Fruit fly (Drosophila melanogaster) whole organism, pupa: ENCODE results near the gene CG32713.

Experiments
- CG10348 ChIP-seq: fragments of 200-800 bp; sonication (Bioruptor generic); IDR thresholded peaks from 2 replicates; pipeline ENCODE4 v1.3.6; 2022; ENCODE audit warnings: missing biosample characterization, missing genetic modification characterization
- CG12605 ChIP-seq: fragments of 200-800 bp; sonication (Bioruptor generic); IDR thresholded peaks from 2 replicates; pipeline ENCODE4 v1.3.6; 2022; ENCODE audit warnings: missing biosample characterization, missing genetic modification characterization
- CG13204 ChIP-seq: fragments of 200-800 bp; sonication (Bioruptor generic); optimal IDR thresholded peaks from 2 replicates; lab custom pipeline; 2018; ENCODE audit warnings: missing biosample characterization, mild to moderate bottlenecking, missing genetic modification characterization, moderate library complexity
- CG14655 ChIP-seq: fragments of 200-800 bp; sonication (Bioruptor generic); optimal IDR thresholded peaks from 3 replicates; lab custom pipeline; 2017; ENCODE audit warnings: mild to moderate bottlenecking, missing biosample characterization, missing genetic modification reagents, missing genetic modification characterization
- CG15710 ChIP-seq: fragments of 200-800 bp; sonication (Bioruptor generic); optimal IDR thresholded peaks from 2 replicates; lab custom pipeline; 2018; ENCODE audit warnings: missing biosample characterization, mild to moderate bottlenecking, missing genetic modification characterization, moderate library complexity
- CG17806 ChIP-seq: fragments of 200-800 bp; sonication (Bioruptor generic); optimal IDR thresholded peaks from 2 replicates; lab custom pipeline; 2018; ENCODE audit warnings: missing biosample characterization, mild to moderate bottlenecking, missing genetic modification characterization, moderate library complexity
- CG32121 ChIP-seq: fragments of 200-800 bp; sonication (Bioruptor generic); IDR thresholded peaks from 2 replicates; pipeline ENCODE4 v1.3.6; 2022; ENCODE audit warnings: missing biosample characterization, missing genetic modification characterization
- CG34367 ChIP-seq: fragments of 200-800 bp; sonication (Bioruptor generic); optimal IDR thresholded peaks from 2 replicates; lab custom pipeline; 2018; ENCODE audit warnings: missing biosample characterization, mild to moderate bottlenecking, missing genetic modification characterization
- CG4496 ChIP-seq: fragments of 200-800 bp; sonication (Bioruptor generic); IDR thresholded peaks from 3 replicates; pipeline ENCODE4 v1.3.6; 2022; ENCODE audit warnings: missing biosample characterization, missing genetic modification characterization
- CG8159 ChIP-seq: fragments of 200-800 bp; sonication (Bioruptor generic); optimal IDR thresholded peaks from 3 replicates; lab custom pipeline; 2018; ENCODE audit warnings: missing biosample characterization, mild to moderate bottlenecking, missing genetic modification characterization, moderate library complexity
- CG8301 ChIP-seq: fragments of 200-800 bp; sonication (Bioruptor generic); optimal IDR thresholded peaks from 2 replicates; lab custom pipeline; 2018; ENCODE audit warnings: missing biosample characterization, mild to moderate bottlenecking, missing genetic modification characterization
- CG9948 ChIP-seq: fragments of 200-800 bp; sonication (Bioruptor generic); optimal IDR thresholded peaks from 2 replicates; lab custom pipeline; 2018; ENCODE audit warnings: missing biosample characterization, mild to moderate bottlenecking, missing genetic modification characterization, moderate library complexity
- D1 ChIP-seq: fragments of 200-800 bp; sonication (Bioruptor generic); optimal IDR thresholded peaks from 2 replicates; lab custom pipeline; 2018; ENCODE audit warnings: missing biosample characterization, mild to moderate bottlenecking, missing genetic modification characterization, moderate library complexity
- EcR ChIP-seq: fragments of 200-800 bp; sonication (Bioruptor generic); optimal IDR thresholded peaks from 3 replicates; lab custom pipeline; 2019; ENCODE audit warnings: missing biosample characterization, missing genetic modification characterization, mild to moderate bottlenecking, moderate library complexity, missing genetic modification reagents
- Ets98B ChIP-seq: fragments of 200-800 bp; sonication (Bioruptor generic); IDR thresholded peaks from 2 replicates; pipeline ENCODE4 v1.3.6; 2022; ENCODE audit warnings: missing biosample characterization, missing genetic modification characterization
- Pif1A ChIP-seq: fragments of 200-800 bp; sonication (Bioruptor generic); optimal IDR thresholded peaks from 3 replicates; lab custom pipeline; 2016; ENCODE audit warnings: missing biosample characterization, missing genetic modification characterization
- Pif1B ChIP-seq: fragments of 200-800 bp; sonication (Bioruptor generic); optimal IDR thresholded peaks from 3 replicates; lab custom pipeline; 2016; ENCODE audit warnings: missing biosample characterization, missing genetic modification characterization
- Snoo ChIP-seq: fragments of 200-800 bp; sonication (Bioruptor generic); optimal IDR thresholded peaks from 3 replicates; lab custom pipeline; 2017; ENCODE audit warnings: missing biosample characterization, mild to moderate bottlenecking, missing genetic modification characterization, inconsistent platforms
- fd96Ca ChIP-seq: fragments of 200-800 bp; sonication (Bioruptor generic); IDR thresholded peaks from 3 replicates; pipeline ENCODE4 v1.3.6; 2022; ENCODE audit warnings: missing biosample characterization, missing genetic modification characterization
- gl ChIP-seq: fragments of 200-800 bp; sonication (Bioruptor generic); optimal IDR thresholded peaks from 2 replicates; lab custom pipeline; 2018; ENCODE audit warnings: missing biosample characterization, mild to moderate bottlenecking, missing genetic modification characterization
- rn ChIP-seq: fragments of 200-800 bp; sonication (Bioruptor generic); IDR thresholded peaks from 2 replicates; pipeline ENCODE4 v1.3.6; 2022; ENCODE audit warnings: missing biosample characterization, missing genetic modification characterization

CG32713 gene

dm6 chrX:8419534-8419933, 37.9 kb downstream of the CG32713 start:
- TF ChIP-seq D1 (tag; lab: Kevin White, UChicago) (no peak), CG13204 (GFP tag; lab: Kevin White, UChicago) (peak; percentile 67), Ets98B (GFP tag; lab: Robert Waterston, UW) (no peak), fd96Ca (GFP tag; lab: Robert Waterston, UW) (no peak)
- TF ChIP-seq, all 21 proteins: peak for 1

DNA sequence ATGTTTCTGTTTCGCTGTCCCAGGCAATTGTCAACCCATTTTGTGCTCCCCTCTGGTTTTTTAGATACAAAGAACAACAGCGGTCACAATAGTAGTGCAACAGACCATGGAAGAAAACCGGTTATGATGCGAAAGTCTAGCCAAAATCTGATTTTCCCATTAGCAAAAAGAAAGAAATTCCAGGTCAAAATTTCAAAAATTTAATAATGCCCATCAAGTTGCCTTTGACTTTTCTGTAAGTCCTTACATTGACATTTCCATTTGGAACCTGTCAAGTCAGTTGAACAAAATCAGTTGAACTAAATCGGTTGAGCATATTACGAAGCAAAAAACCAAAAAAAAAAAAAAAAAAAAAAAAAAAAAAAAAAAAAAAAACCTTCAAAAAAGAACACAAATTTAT, 40.5 kb downstream of the CG32713 start:
- TF ChIP-seq gl (tag; lab: Kevin White, UChicago): no peak
- no peak for TF ChIP-seq CG12605 (GFP tag; lab: Robert Waterston, UW)
- 0 out of 3 replicates have a peak, but pooled peaks have one; percentile 26 for TF ChIP-seq fd96Ca (GFP tag; lab: Robert Waterston, UW)
- no peak for TF ChIP-seq CG8301 (tag; lab: Kevin White, UChicago)
- no peak for TF ChIP-seq CG15710
- peak; percentile 12 for TF ChIP-seq CG14655 (GFP tag; lab: Kevin White, UChicago)
- no peak; the same call in 2 of the 3 replicates for TF ChIP-seq CG4496 (GFP tag; lab: Robert Waterston, UW)

DNA sequence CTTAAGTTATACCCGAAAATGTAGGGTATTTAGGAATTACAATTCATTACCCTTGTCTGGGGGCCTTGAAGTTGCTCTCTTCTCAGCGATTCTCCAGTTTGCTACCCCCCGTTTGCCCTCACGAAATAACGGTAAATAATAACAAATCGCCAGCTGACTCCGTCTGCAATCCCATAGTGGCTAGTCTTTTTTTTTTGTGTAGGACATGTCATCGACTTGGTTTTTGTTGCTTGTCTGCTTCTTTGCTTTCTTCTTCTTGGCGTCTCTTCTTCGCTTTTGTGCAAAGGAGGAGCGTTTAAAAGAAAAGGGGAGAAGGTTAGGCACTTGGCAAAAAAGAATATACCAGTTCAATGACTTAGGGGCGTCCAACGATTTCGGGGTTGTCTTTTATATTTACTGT, 41.2 kb downstream of the CG32713 start:
- TF ChIP-seq CG8301 (tag; lab: Kevin White, UChicago) (no peak), CG4496 (GFP tag; lab: Robert Waterston, UW) (no peak), gl (tag; lab: Kevin White, UChicago) (no peak), Pif1A (GFP tag; lab: Kevin White, UChicago) (no peak), EcR (peak; percentile 76), CG15710 (no peak), Snoo (no peak)

DNA sequence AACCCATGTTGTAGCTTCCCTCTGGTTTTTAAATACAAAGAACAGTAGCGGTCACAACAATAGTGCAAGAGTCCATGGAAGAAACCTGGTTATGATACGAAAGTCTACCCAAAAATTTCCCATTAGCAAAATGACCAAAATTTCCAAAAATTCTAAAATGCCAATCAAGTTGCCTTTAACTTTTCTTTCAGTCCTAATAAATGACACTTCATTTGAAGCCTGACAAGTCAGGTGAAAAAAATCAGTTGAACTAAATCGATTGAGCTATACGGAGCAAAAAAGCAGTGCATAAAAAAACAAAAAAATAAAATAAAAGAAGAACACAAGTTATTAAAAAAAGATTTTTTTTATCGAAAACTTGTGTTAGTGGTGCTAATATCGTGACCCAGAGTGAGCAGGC, 41.8 kb downstream of the CG32713 start:
- TF ChIP-seq CG13204 (GFP tag; lab: Kevin White, UChicago) (no peak), Ets98B (GFP tag; lab: Robert Waterston, UW) (no peak), CG8301 (tag; lab: Kevin White, UChicago) (no peak), CG4496 (GFP tag; lab: Robert Waterston, UW) (no peak), CG14655 (GFP tag; lab: Kevin White, UChicago) (no peak), CG17806 (tag; lab: Kevin White, UChicago) (no peak), CG32121 (GFP tag; lab: Robert Waterston, UW) (no peak), fd96Ca (GFP tag; lab: Robert Waterston, UW) (no peak), rn (GFP tag; lab: Robert Waterston, UW) (no peak), CG12605 (GFP tag; lab: Robert Waterston, UW) (no peak), Pif1A (GFP tag; lab: Kevin White, UChicago) (no peak)

dm6 chrX:8414351-8414750, 43.1 kb downstream of the CG32713 start:
- TF ChIP-seq CG13204 (GFP tag; lab: Kevin White, UChicago) (no peak), Pif1B (no peak)

dm6 chrX:8413513-8414113, 43.8 kb downstream of the CG32713 start:
- TF ChIP-seq D1 (tag; lab: Kevin White, UChicago) (no peak), CG4496 (GFP tag; lab: Robert Waterston, UW) (no peak), CG12605 (GFP tag; lab: Robert Waterston, UW) (no peak), CG8301 (tag; lab: Kevin White, UChicago) (no peak), CG17806 (tag; lab: Kevin White, UChicago) (no peak), CG34367 (tag; lab: Kevin White, UChicago) (no peak), fd96Ca (GFP tag; lab: Robert Waterston, UW) (no peak)
- TF ChIP-seq, all 21 proteins: peak for 0

DNA sequence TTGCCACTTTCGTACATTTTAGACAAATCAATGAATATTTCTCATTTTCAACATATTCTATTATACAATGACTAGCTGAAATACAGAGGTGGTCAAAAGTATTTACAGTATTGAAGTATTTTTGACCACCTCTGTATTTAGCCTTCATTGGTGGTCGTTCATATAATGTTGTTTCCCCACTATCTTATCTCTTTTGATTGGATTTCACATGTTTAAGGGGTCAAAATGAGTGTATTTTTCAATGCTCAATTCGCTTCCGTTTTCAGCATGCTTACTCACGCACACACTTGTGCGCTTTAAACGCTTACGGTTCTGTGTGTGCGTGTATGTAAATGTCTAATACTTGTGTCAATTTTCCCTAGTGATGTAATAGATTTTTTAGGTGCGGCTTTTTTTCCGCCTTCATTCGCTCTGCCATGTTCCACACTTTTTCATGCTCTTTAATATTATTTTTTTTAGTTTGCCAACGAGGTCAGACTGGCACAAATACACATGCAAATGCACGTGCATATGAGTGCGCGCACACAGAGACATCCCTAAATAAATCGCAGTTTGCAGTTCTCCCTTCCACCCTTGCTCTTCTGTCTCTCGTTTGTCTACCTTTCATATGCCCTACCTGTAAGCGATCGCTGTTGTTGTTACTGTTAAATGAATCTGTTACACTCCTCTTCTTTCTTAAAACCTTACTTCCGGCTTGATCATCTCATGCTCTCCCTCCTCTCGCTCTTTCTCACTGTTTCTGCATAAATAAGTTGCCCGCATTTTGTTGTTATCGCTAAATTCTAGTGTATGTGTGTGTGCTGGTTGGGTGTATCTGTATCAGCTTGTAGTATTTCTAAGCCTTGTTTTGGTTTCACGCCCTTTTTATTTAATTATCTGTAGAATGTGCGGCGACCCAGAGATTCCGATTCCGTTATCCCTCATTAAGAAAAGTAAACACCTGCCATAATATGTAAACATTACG, 45.0 kb downstream of the CG32713 start:
- TF ChIP-seq CG13204 (GFP tag; lab: Kevin White, UChicago) (no peak), rn (GFP tag; lab: Robert Waterston, UW) (no peak), CG4496 (GFP tag; lab: Robert Waterston, UW) (0 out of 3 replicates have a peak, but pooled peaks have one; percentile 17), CG32121 (GFP tag; lab: Robert Waterston, UW) (no peak), Ets98B (GFP tag; lab: Robert Waterston, UW) (peak; percentile 26; the same call in 1 of the 2 replicates), Pif1A (GFP tag; lab: Kevin White, UChicago) (no peak), CG12605 (GFP tag; lab: Robert Waterston, UW) (no peak), CG17806 (tag; lab: Kevin White, UChicago) (no peak), CG14655 (GFP tag; lab: Kevin White, UChicago) (no peak), D1 (tag; lab: Kevin White, UChicago) (no peak), fd96Ca (GFP tag; lab: Robert Waterston, UW) (0 out of 3 replicates have a peak, but pooled peaks have one; percentile 13), CG34367 (tag; lab: Kevin White, UChicago) (no peak), Snoo (no peak), CG9948 (no peak), CG8159 (tag; lab: Kevin White, UChicago) (no peak), gl (tag; lab: Kevin White, UChicago) (no peak), CG8301 (tag; lab: Kevin White, UChicago) (no peak), CG10348 (no peak), CG15710 (no peak), EcR (peak; percentile 23), Pif1B (no peak)
